Fruit fly (Drosophila melanogaster): ENCODE results near the gene CG9316.

DNA sequence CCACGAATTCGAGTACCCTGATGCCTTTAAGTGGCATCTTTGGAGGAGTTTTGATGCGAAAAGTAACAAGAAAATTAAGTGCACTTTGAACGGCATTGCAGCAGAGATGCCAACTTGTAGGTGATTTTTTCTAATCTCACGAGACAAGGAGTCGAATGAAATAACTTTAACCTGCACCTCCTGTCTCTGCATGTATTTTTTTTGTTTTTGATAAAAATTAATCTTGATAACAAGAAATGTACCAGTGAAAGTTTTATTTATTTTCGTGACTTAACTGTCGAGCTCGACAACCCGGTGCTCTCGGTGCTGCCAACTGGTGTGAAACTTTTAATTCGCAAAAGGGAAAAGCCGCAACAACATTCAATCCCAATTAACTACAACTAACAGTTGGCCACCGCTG is 25.8 kb upstream of the CG9316 start, which contains the start of the genes Amacr and Ns4:
- TF ChIP-seq pan (optimal IDR thresholded peaks at IDR 0.05) (no peak), EcR (GFP tag; optimal IDR thresholded peaks at IDR 0.05) (no peak), usp (GFP tag; optimal IDR thresholded peaks at IDR 0.05) (no peak), psq (optimal IDR thresholded peaks at IDR 0.05) (no peak)

Measured in whole organism.